Worm (Caenorhabditis elegans) whole organism, L4/young adult: ENCODE results near the gene ZK546.4.

ENCODE experiments used
- W03F9.2 ChIP-seq: fragments of 150-350 bp; optimal IDR thresholded peaks from 2 replicates; lab custom pipeline; 2014; ENCODE audit warnings: missing biosample characterization, missing genetic modification characterization
- dao-5 ChIP-seq: sonication (generic microtip); optimal IDR thresholded peaks from 2 replicates; lab custom pipeline; 2016; ENCODE audit warnings: missing genotype, missing genetic modification characterization, moderate library complexity, missing compliant biosample characterization
- him-1 ChIP-seq: sonication (generic microtip); optimal IDR thresholded peaks from 2 replicates; lab custom pipeline; 2016; ENCODE audit warnings: missing genotype, missing genetic modification reagents, missing genetic modification characterization, missing compliant biosample characterization

DNA sequence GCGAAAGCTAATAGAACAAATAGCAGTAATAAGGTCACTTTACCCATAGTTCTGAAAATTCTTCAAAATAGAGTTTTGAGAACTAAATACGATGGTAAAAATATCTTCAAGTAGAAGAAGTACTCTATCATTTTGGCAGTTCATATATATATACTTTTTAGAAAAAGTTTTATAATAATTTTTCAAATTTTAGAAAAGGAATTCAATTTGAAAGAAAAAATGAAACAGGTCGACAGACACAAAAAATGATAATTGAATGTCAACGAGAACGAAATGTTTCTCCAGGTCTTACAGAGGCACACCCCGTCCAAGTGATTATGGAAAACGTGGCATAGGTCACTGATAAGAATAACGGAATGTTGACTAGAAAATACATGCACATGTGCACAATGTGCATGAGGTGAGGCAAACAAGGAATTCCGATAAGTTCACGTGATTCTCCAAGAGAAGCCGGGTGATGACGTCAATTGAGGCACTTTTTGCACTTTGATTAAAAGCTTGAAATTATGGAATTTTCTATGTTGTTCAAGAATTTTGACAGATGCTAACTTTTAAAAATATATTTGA is 12.6 kb upstream of the ZK546.4 start, which contains the start of gene aagr-2:
- no peak for TF ChIP-seq dao-5 (tag; lab: Kevin White, UChicago)
- TF ChIP-seq him-1 (tag; lab: Kevin White, UChicago) = no peak
- TF ChIP-seq W03F9.2 (tag; lab: Kevin White, UChicago) = no peak
